Fruit fly (Drosophila melanogaster): Measurements from ENCODE around the gene CG15525.

CG15525 gene

DNA sequence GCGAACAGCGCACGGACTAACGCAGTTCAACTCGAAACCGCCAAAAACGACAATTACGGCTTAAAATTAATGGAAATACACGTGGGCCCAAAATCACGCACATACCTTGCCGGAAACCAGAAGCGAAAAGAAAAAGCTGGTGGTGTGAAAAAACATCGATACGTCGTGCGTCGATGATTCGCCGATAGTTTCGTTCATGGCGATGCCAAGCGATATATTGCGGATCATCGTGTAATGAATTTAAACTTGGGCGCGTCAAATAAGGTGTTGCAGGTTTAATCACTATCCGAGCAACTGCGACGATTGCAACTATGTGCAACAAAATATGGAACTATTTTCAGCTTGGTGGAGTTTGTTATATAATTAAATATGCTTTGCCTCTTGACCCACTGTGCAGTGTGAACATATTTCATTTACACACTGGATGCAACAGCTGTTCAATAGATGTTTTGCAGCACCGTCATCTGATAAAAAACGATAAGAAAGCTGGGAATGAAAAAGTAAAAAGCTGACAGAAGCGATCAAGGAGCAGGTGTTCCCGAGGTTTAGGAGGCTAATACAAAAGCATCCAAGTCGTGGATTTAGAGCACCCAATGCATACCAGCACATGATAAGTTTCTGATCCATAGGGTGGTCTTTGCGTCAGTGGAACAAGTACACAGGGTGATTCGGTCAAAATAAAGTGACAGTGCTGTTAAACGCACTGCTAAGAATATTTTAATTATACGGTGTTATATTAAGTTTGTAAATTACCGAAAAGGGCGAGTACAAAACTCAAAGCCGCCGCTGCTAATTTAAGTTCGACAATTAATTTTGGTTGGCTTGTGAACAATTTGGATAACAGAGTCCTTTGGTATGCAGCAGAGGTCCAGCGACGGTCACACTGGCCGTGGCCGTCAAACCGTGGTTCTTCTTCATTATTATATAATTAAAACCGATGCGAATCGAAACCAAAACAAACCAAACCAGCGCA lies 48.8 kb upstream of the CG15525 start, which contains the start of the genes RpL32 and CG7943 (continued):
- no peak for TF ChIP-seq lov (optimal IDR thresholded peaks at IDR 0.05)
- peak; percentile 94 for TF ChIP-seq lov (GFP tag; IDR thresholded peaks at IDR 0.05)
- peak; percentile 92 for TF ChIP-seq Asciz (GFP tag; optimal IDR thresholded peaks at IDR 0.05)
- TF ChIP-seq p53 (GFP tag; optimal IDR thresholded peaks at IDR 0.05), result peak; percentile 94
- TF ChIP-seq ems (GFP tag; optimal IDR thresholded peaks at IDR 0.05), result peak; percentile 97
- peak; percentile 100 for TF ChIP-seq knrl (GFP tag; IDR thresholded peaks at IDR 0.05; ENCODE audit: partially characterized antibody)
- TF ChIP-seq HLH54F (GFP tag; optimal IDR thresholded peaks at IDR 0.05), result peak; percentile 90
- TF ChIP-seq H2.0 (GFP tag; IDR thresholded peaks at IDR 0.05), result peak; percentile 83
- TF ChIP-seq ttk (GFP tag; IDR thresholded peaks at IDR 0.05), result peak; percentile 88
- TF ChIP-seq da (GFP tag; optimal IDR thresholded peaks at IDR 0.05), result peak; percentile 81
- TF ChIP-seq CG16813 (GFP tag; IDR thresholded peaks at IDR 0.05; ENCODE audit: partially characterized antibody), result peak; percentile 100
- peak; percentile 62 for TF ChIP-seq CG17912 (GFP tag; optimal IDR thresholded peaks at IDR 0.05)
- TF ChIP-seq CG16779 (GFP tag; IDR thresholded peaks at IDR 0.05), result peak; percentile 87
- TF ChIP-seq amos (GFP tag; IDR thresholded peaks at IDR 0.05; ENCODE audit: partially characterized antibody), result peak; percentile 100
- peak; percentile 90 for TF ChIP-seq CG31224 (GFP tag; IDR thresholded peaks at IDR 0.05)
- TF ChIP-seq Gug (GFP tag; IDR thresholded peaks at IDR 0.05), result peak; percentile 97
- peak; percentile 93 for TF ChIP-seq CG10366 (GFP tag; IDR thresholded peaks at IDR 0.05)
- TF ChIP-seq GATAe (GFP tag; conservative IDR thresholded peaks at IDR 0.05), result peak; percentile 80
- TF ChIP-seq Taf1 (GFP tag; IDR thresholded peaks at IDR 0.05), result peak; percentile 92
- TF ChIP-seq Spps (tag; optimal IDR thresholded peaks at IDR 0.05), result peak; percentile 77
- peak; percentile 100 for TF ChIP-seq tna (GFP tag; IDR thresholded peaks at IDR 0.05; ENCODE audit: partially characterized antibody)
- peak; percentile 99 for TF ChIP-seq Ets65A (GFP tag)
- peak; percentile 96 for TF ChIP-seq pnt (GFP tag; optimal IDR thresholded peaks at IDR 0.05)
- TF ChIP-seq crol (GFP tag; IDR thresholded peaks at IDR 0.05), result peak; percentile 55; the same call in 1 of the 2 replicates
- TF ChIP-seq CG32767 (GFP tag; IDR thresholded peaks at IDR 0.05), result peak; percentile 85
- peak; percentile 95 for TF ChIP-seq slbo (GFP tag; IDR thresholded peaks at IDR 0.05)
- no peak for TF ChIP-seq h (optimal IDR thresholded peaks at IDR 0.05)
- TF ChIP-seq tio (GFP tag; optimal IDR thresholded peaks at IDR 0.05), result no peak
- peak; percentile 91 for TF ChIP-seq CG8290 (GFP tag; optimal IDR thresholded peaks at IDR 0.05)
- peak in 1 of 2 experiments; percentile 95 for TF ChIP-seq CG8290 (tag; optimal IDR thresholded peaks at IDR 0.05)
- peak; percentile 87 for TF ChIP-seq nerfin-1 (tag; optimal IDR thresholded peaks at IDR 0.05)
- peak; percentile 97 for TF ChIP-seq bcd (GFP tag; optimal IDR thresholded peaks at IDR 0.05)
- peak; percentile 93 for TF ChIP-seq lilli (GFP tag; optimal IDR thresholded peaks at IDR 0.05)
- peak; percentile 60 for TF ChIP-seq CG8281 (tag; optimal IDR thresholded peaks at IDR 0.05)
- TF ChIP-seq bbx (GFP tag; IDR thresholded peaks at IDR 0.05; ENCODE audit: partially characterized antibody), result peak; percentile 100
- TF ChIP-seq Xbp1 (GFP tag; optimal IDR thresholded peaks at IDR 0.05), result peak; percentile 87
- peak; percentile 71 for TF ChIP-seq CG30431 (GFP tag; optimal IDR thresholded peaks at IDR 0.05)
- TF ChIP-seq rib (GFP tag; IDR thresholded peaks at IDR 0.05), result peak; percentile 94
- peak; percentile 92 for TF ChIP-seq CG7357 (GFP tag; IDR thresholded peaks at IDR 0.05)
- TF ChIP-seq MBD-R2 (GFP tag; IDR thresholded peaks at IDR 0.05), result peak; percentile 89
- TF ChIP-seq CG11560 (tag; IDR thresholded peaks at IDR 0.05), result peak; percentile 84
- TF ChIP-seq tap (tag; optimal IDR thresholded peaks at IDR 0.05), result peak; percentile 89
- TF ChIP-seq CG12942 (GFP tag; optimal IDR thresholded peaks at IDR 0.05), result peak; percentile 78
- TF ChIP-seq Mes4 (GFP tag; optimal IDR thresholded peaks at IDR 0.05), result peak; percentile 96
- peak; percentile 84 for TF ChIP-seq CG12299 (tag; optimal IDR thresholded peaks at IDR 0.05)
- peak; percentile 96 for TF ChIP-seq Hmr (GFP tag; optimal IDR thresholded peaks at IDR 0.05)
- peak; percentile 76 for TF ChIP-seq Oli (tag; optimal IDR thresholded peaks at IDR 0.05)
- TF ChIP-seq trh (GFP tag; optimal IDR thresholded peaks at IDR 0.05), result peak; percentile 85
- peak in 1 of 2 experiments; percentile 84 for TF ChIP-seq bsh (GFP tag; optimal IDR thresholded peaks at IDR 0.05)
- peak; percentile 90 for TF ChIP-seq org-1 (GFP tag; optimal IDR thresholded peaks at IDR 0.05)
